Worm (Caenorhabditis elegans) whole organism, L3 larva: ENCODE measurements around the gene rpl-3.

Experiments used
- R02D3.7 ChIP-seq: fragments of 150-350 bp; optimal IDR thresholded peaks from 2 replicates; lab custom pipeline; 2014; ENCODE audit warnings: missing biosample characterization, missing genetic modification characterization
- aly-2 ChIP-seq: fragments of 150-350 bp; optimal IDR thresholded peaks from 2 replicates; lab custom pipeline; 2014; ENCODE audit warnings: missing biosample characterization, missing genetic modification characterization
- ama-1 ChIP-seq: fragments of 150-350 bp; optimal IDR thresholded peaks from 2 replicates; lab custom pipeline; 2018
- ceh-16 ChIP-seq: sonication (generic microtip); optimal IDR thresholded peaks from 2 replicates; lab custom pipeline; 2017; ENCODE audit warnings: missing biosample characterization, missing genetic modification characterization
- ceh-28 ChIP-seq: fragments of 150-350 bp; optimal IDR thresholded peaks from 2 replicates; lab custom pipeline; 2014; ENCODE audit warnings: missing biosample characterization, missing genetic modification reagents, missing genetic modification characterization
- ceh-82 ChIP-seq: fragments of 150-350 bp; optimal IDR thresholded peaks from 2 replicates; lab custom pipeline; 2014; ENCODE audit warnings: missing biosample characterization, missing genetic modification characterization
- ceh-9 ChIP-seq: sonication (generic microtip); optimal IDR thresholded peaks from 2 replicates; lab custom pipeline; 2018; ENCODE audit warnings: missing biosample characterization, missing genetic modification characterization
- daf-12 ChIP-seq: fragments of 150-350 bp; optimal IDR thresholded peaks from 2 replicates; lab custom pipeline; 2014; ENCODE audit warnings: missing biosample characterization, missing genetic modification reagents, missing genetic modification characterization
- egl-27 ChIP-seq: sonication (generic microtip); optimal IDR thresholded peaks from 4 replicates; lab custom pipeline; 2017; ENCODE audit warnings: missing biosample characterization, missing genetic modification reagents, missing genetic modification characterization
- egl-5 ChIP-seq: fragments of 150-350 bp; optimal IDR thresholded peaks from 2 replicates; lab custom pipeline; 2017; ENCODE audit warnings: missing biosample characterization, missing genetic modification reagents, missing genetic modification characterization, inconsistent platforms
- elt-2 ChIP-seq: sonication (generic microtip); optimal IDR thresholded peaks from 2 replicates; lab custom pipeline; 2016; ENCODE audit warnings: missing genetic modification reagents, mild to moderate bottlenecking, missing genetic modification characterization, missing compliant biosample characterization
- fkh-10 ChIP-seq: sonication (generic microtip); optimal IDR thresholded peaks from 2 replicates; lab custom pipeline; 2017; ENCODE audit warnings: missing biosample characterization, missing genetic modification reagents, missing genetic modification characterization
- fkh-2 ChIP-seq: fragments of 150-350 bp; optimal IDR thresholded peaks from 2 replicates; lab custom pipeline; 2014; ENCODE audit warnings: missing biosample characterization, missing genetic modification reagents, missing genetic modification characterization
- hmg-11 ChIP-seq: sonication (generic microtip); optimal IDR thresholded peaks from 2 replicates; lab custom pipeline; 2016; ENCODE audit warnings: missing genetic modification characterization, missing compliant biosample characterization
- jun-1 ChIP-seq: fragments of 150-350 bp; optimal IDR thresholded peaks from 2 replicates; lab custom pipeline; 2014; ENCODE audit warnings: missing biosample characterization, missing genetic modification reagents, missing genetic modification characterization
- lin-15B ChIP-seq: fragments of 150-350 bp; optimal IDR thresholded peaks from 2 replicates; lab custom pipeline; 2014; ENCODE audit warnings: missing biosample characterization, missing genetic modification characterization
- lsy-12 ChIP-seq: sonication (generic microtip); optimal IDR thresholded peaks from 2 replicates; lab custom pipeline; 2016; ENCODE audit warnings: mild to moderate bottlenecking, missing genetic modification characterization, missing compliant biosample characterization
- mdl-1 ChIP-seq: fragments of 150-350 bp; optimal IDR thresholded peaks from 2 replicates; lab custom pipeline; 2014; ENCODE audit warnings: missing biosample characterization, missing genetic modification characterization
- mml-1 ChIP-seq: fragments of 150-350 bp; sonication (generic microtip); optimal IDR thresholded peaks from 3 replicates; lab custom pipeline; 2014; ENCODE audit warnings: missing biosample characterization, missing genetic modification characterization
- nfya-1 ChIP-seq: sonication (generic microtip); optimal IDR thresholded peaks from 2 replicates; lab custom pipeline; 2017; ENCODE audit warnings: missing genetic modification characterization, mild to moderate bottlenecking, missing compliant biosample characterization, antibody characterized with exemption, moderate library complexity; ENCODE audit not compliant: insufficient read depth
- nhr-12 ChIP-seq: fragments of 150-350 bp; optimal IDR thresholded peaks from 2 replicates; lab custom pipeline; 2014; ENCODE audit warnings: missing biosample characterization, missing genetic modification characterization
- nhr-23 ChIP-seq: fragments of 150-350 bp; optimal IDR thresholded peaks from 2 replicates; lab custom pipeline; 2014; ENCODE audit warnings: missing biosample characterization, missing genetic modification reagents, missing genetic modification characterization
- nhr-237 ChIP-seq: fragments of 150-350 bp; optimal IDR thresholded peaks from 2 replicates; lab custom pipeline; 2014; ENCODE audit warnings: missing biosample characterization, missing genetic modification characterization
- nhr-25 ChIP-seq: sonication (generic microtip); optimal IDR thresholded peaks from 2 replicates; lab custom pipeline; 2017; ENCODE audit warnings: missing biosample characterization, missing genetic modification characterization
- nhr-43 ChIP-seq: sonication (generic microtip); optimal IDR thresholded peaks from 2 replicates; lab custom pipeline; 2016; ENCODE audit warnings: mild to moderate bottlenecking, missing genetic modification characterization, missing compliant biosample characterization; ENCODE audit not compliant: poor library complexity, severe bottlenecking
- nhr-67 ChIP-seq: fragments of 150-350 bp; optimal IDR thresholded peaks from 2 replicates; lab custom pipeline; 2014; ENCODE audit warnings: missing biosample characterization, missing genetic modification characterization
- nhr-76 ChIP-seq: fragments of 150-350 bp; sonication (generic microtip); optimal IDR thresholded peaks from 5 replicates; lab custom pipeline; 2014; ENCODE audit warnings: missing biosample characterization, missing genetic modification characterization
- pha-4 ChIP-seq: fragments of 150-350 bp; optimal IDR thresholded peaks from 2 replicates; lab custom pipeline; 2014; ENCODE audit warnings: missing biosample characterization, missing genetic modification reagents, missing genetic modification characterization
- pqm-1 ChIP-seq: fragments of 150-350 bp; optimal IDR thresholded peaks from 2 replicates; lab custom pipeline; 2017; ENCODE audit warnings: missing biosample characterization, missing genetic modification characterization, inconsistent platforms
- sea-2 ChIP-seq: fragments of 150-350 bp; sonication (generic microtip); optimal IDR thresholded peaks from 4 replicates; lab custom pipeline; 2014; ENCODE audit warnings: missing biosample characterization, missing genetic modification reagents, missing genetic modification characterization
- skn-1 ChIP-seq: fragments of 150-350 bp; optimal IDR thresholded peaks from 2 replicates; lab custom pipeline; 2014; ENCODE audit warnings: missing biosample characterization, missing genetic modification characterization
- tbx-2 ChIP-seq: sonication (generic microtip); optimal IDR thresholded peaks from 2 replicates; lab custom pipeline; 2016; ENCODE audit warnings: mild to moderate bottlenecking, missing genetic modification characterization, missing compliant biosample characterization
- zag-1 ChIP-seq: fragments of 150-350 bp; optimal IDR thresholded peaks from 2 replicates; lab custom pipeline; 2014; ENCODE audit warnings: missing biosample characterization, missing genetic modification characterization
- ztf-11 ChIP-seq: fragments of 150-350 bp; optimal IDR thresholded peaks from 2 replicates; lab custom pipeline; 2014; ENCODE audit warnings: missing biosample characterization, missing genetic modification characterization
- ztf-4 ChIP-seq: fragments of 150-350 bp; optimal IDR thresholded peaks from 2 replicates; lab custom pipeline; 2014; ENCODE audit warnings: missing biosample characterization, missing genetic modification characterization

rpl-3 gene

ce11 chrIII:3889896-3890295, 22.2 kb downstream of the rpl-3 start:
- TF ChIP-seq pha-4 (tag; lab: Kevin White, UChicago) (peak; percentile 82), daf-12 (no peak)

- TF ChIP-seq pqm-1 (tag; lab: Kevin White, UChicago) = peak; percentile 54
- peak; percentile 36 for TF ChIP-seq elt-2 (tag; lab: Kevin White, UChicago)
- TF ChIP-seq fkh-2 (tag; lab: Kevin White, UChicago) = no peak
- TF ChIP-seq, all 47 proteins: peak for 2
Measured at ce11 chrIII:3893992-3894391, 26.3 kb downstream of the rpl-3 start.

ce11 chrIII:3898354-3898753, 30.7 kb downstream of the rpl-3 start:
- peak; percentile 84 for TF ChIP-seq nfya-1 (tag; lab: Kevin White, UChicago)
- no peak for TF ChIP-seq zag-1

ce11 chrIII:3898850-3899249, 31.2 kb downstream of the rpl-3 start:
- TF ChIP-seq ama-1 (lab: Kevin White, UChicago) (no peak), nhr-237 (tag; lab: Kevin White, UChicago) (no peak), ceh-82 (tag; lab: Kevin White, UChicago) (no peak), nhr-43 (tag; lab: Kevin White, UChicago) (no peak), mdl-1 (tag; lab: Kevin White, UChicago) (no peak), sea-2 (GFP tag; lab: Kevin White, UChicago) (no peak), hmg-11 (tag; lab: Kevin White, UChicago) (peak; percentile 62), nfya-1 (tag; lab: Kevin White, UChicago) (peak; percentile 39), lin-15B (tag; lab: Kevin White, UChicago) (peak; percentile 40), tbx-2 (tag; lab: Kevin White, UChicago) (no peak), ceh-28 (tag; lab: Kevin White, UChicago) (no peak), pha-4 (tag; lab: Kevin White, UChicago) (no peak)

- TF ChIP-seq nhr-43 (tag; lab: Kevin White, UChicago) = no peak
- TF ChIP-seq ztf-4 (tag; lab: Kevin White, UChicago) = no peak
- TF ChIP-seq, all 47 proteins: peak for 0
Measured at ce11 chrIII:3901542-3901941, 33.9 kb downstream of the rpl-3 start, which contains the start of gene tir-1. Gene tir-1 (minus strand): TSS chrIII:3901642.

- TF ChIP-seq nhr-25 (no peak), lsy-12 (tag; lab: Kevin White, UChicago) (peak; percentile 40), nhr-43 (tag; lab: Kevin White, UChicago) (peak; percentile 12), ztf-11 (tag; lab: Kevin White, UChicago) (no peak), egl-27 (tag; lab: Kevin White, UChicago) (no peak), nfya-1 (tag; lab: Kevin White, UChicago) (peak; percentile 13), nhr-237 (tag; lab: Kevin White, UChicago) (no peak), nhr-76 (tag; lab: Kevin White, UChicago) (no peak), aly-2 (no peak), egl-5 (no peak), ceh-9 (tag; lab: Kevin White, UChicago) (no peak), nhr-23 (tag; lab: Kevin White, UChicago) (no peak), jun-1 (tag; lab: Kevin White, UChicago) (no peak), nhr-67 (no peak), mml-1 (tag; lab: Kevin White, UChicago) (no peak), ama-1 (lab: Kevin White, UChicago) (peak; percentile 83), R02D3.7 (tag; lab: Kevin White, UChicago) (no peak), skn-1 (tag; lab: Kevin White, UChicago) (no peak), ztf-4 (tag; lab: Kevin White, UChicago) (peak; percentile 70), fkh-10 (GFP tag; lab: Kevin White, UChicago) (no peak), elt-2 (tag; lab: Kevin White, UChicago) (peak; percentile 11), pha-4 (tag; lab: Kevin White, UChicago) (no peak), nhr-12 (tag; lab: Kevin White, UChicago) (no peak), fkh-2 (tag; lab: Kevin White, UChicago) (no peak), ceh-16 (tag; lab: Kevin White, UChicago) (no peak)
- TF ChIP-seq, all 47 proteins: peak for 6
Measured at ce11 chrIII:3902588-3903325, 35.1 kb downstream of the rpl-3 start.
